Fruit fly (Drosophila melanogaster) whole organism, prepupa: ENCODE results near the gene Tpi.

ENCODE experiments used
- CG11294 ChIP-seq: fragments of 200-800 bp; sonication (Bioruptor generic); IDR thresholded peaks from 2 replicates; pipeline ENCODE4 v1.3.6; 2022; ENCODE audit warnings: missing biosample characterization, missing genetic modification characterization
- CG1621 ChIP-seq: fragments of 200-800 bp; sonication (Bioruptor generic); optimal IDR thresholded peaks from 3 replicates; lab custom pipeline; 2018; ENCODE audit warnings: missing biosample characterization, mild to moderate bottlenecking, missing genetic modification characterization
- CG32006 ChIP-seq: fragments of 200-800 bp; sonication (Bioruptor generic); optimal IDR thresholded peaks from 3 replicates; lab custom pipeline; 2017; ENCODE audit warnings: missing biosample characterization, mild to moderate bottlenecking, missing genetic modification characterization
- CG8632 ChIP-seq: fragments of 200-800 bp; sonication (Bioruptor generic); optimal IDR thresholded peaks from 3 replicates; lab custom pipeline; 2016; ENCODE audit warnings: missing biosample characterization, missing genetic modification characterization
- Eip78C ChIP-seq: fragments of 200-800 bp; sonication (Bioruptor generic); peaks from one replicate; lab custom pipeline; 2016; ENCODE audit warnings: missing biosample characterization, missing genetic modification characterization
- Hr4 ChIP-seq: fragments of 200-800 bp; sonication (Bioruptor generic); optimal IDR thresholded peaks from 3 replicates; lab custom pipeline; 2016; ENCODE audit warnings: missing biosample characterization, missing genetic modification characterization
- Lpt ChIP-seq: fragments of 200-800 bp; sonication (Bioruptor generic); optimal IDR thresholded peaks from 3 replicates; lab custom pipeline; 2016; ENCODE audit warnings: missing biosample characterization, missing genetic modification characterization
- OdsH ChIP-seq: fragments of 200-800 bp; sonication (Bioruptor generic); optimal IDR thresholded peaks from 3 replicates; lab custom pipeline; 2016; ENCODE audit warnings: missing biosample characterization, missing genetic modification characterization
- esn ChIP-seq: fragments of 200-800 bp; sonication (Bioruptor generic); optimal IDR thresholded peaks from 2 replicates; lab custom pipeline; 2016; ENCODE audit warnings: missing biosample characterization, mild to moderate bottlenecking, missing genetic modification characterization, moderate library complexity

- TF ChIP-seq Eip78C (GFP tag; lab: Kevin White, UChicago) (no peak), CG1621 (tag; lab: Kevin White, UChicago) (no peak), CG8632 (no peak), CG11294 (no peak), OdsH (GFP tag; lab: Kevin White, UChicago) (no peak), Hr4 (GFP tag; lab: Kevin White, UChicago) (no peak), CG32006 (GFP tag; lab: Kevin White, UChicago) (no peak), Lpt (no peak), esn (no peak)
Measured at dm6 chr3R:30098229-30098628, 36.2 kb downstream of the Tpi start.
